Fruit fly (Drosophila melanogaster) whole organism, embryonic: Measurements from ENCODE around the gene GstD11.
A peak's percentile ranks its signal among the peaks of the same experiment; 100 is the strongest.

Experiments
- Bdp1 ChIP-seq: fragments of 200-800 bp; sonication (Bioruptor generic); optimal IDR thresholded peaks from 3 replicates; lab custom pipeline; 2016; ENCODE audit warnings: missing biosample characterization, missing genetic modification characterization
- Bgb ChIP-seq: fragments of 200-800 bp; sonication (Bioruptor generic); IDR thresholded peaks from 2 replicates; pipeline ENCODE4 v1.3.6; 2022; ENCODE audit warnings: missing biosample characterization, missing genetic modification characterization; ENCODE audit not compliant: partially characterized antibody
- CG1024 ChIP-seq: fragments of 200-800 bp; sonication (Bioruptor generic); IDR thresholded peaks from 2 replicates; pipeline ENCODE4 v1.3.6; 2022; ENCODE audit warnings: missing biosample characterization, missing genetic modification characterization
- CG10462 ChIP-seq: fragments of 200-800 bp; sonication (Bioruptor generic); optimal IDR thresholded peaks from 2 replicates; lab custom pipeline; 2016; ENCODE audit warnings: missing biosample characterization, missing genetic modification characterization
- CG11398 ChIP-seq: fragments of 200-800 bp; sonication (Bioruptor generic); optimal IDR thresholded peaks from 2 replicates; lab custom pipeline; 2016; ENCODE audit warnings: missing biosample characterization, missing genetic modification characterization
- CG11560 ChIP-seq: fragments of 200-800 bp; sonication (Bioruptor generic); IDR thresholded peaks from 3 replicates; pipeline ENCODE4 v1.3.6; 2022; ENCODE audit warnings: missing biosample characterization, missing genetic modification characterization
- CG11696 ChIP-seq: fragments of 200-800 bp; sonication (Bioruptor generic); IDR thresholded peaks from 2 replicates; pipeline ENCODE4 v1.3.6; 2022; ENCODE audit warnings: missing biosample characterization, missing genetic modification characterization
- CG13287 ChIP-seq: fragments of 200-800 bp; sonication (Bioruptor generic); IDR thresholded peaks from 2 replicates; pipeline ENCODE4 v1.3.6; 2022; ENCODE audit warnings: missing biosample characterization, missing genetic modification characterization; ENCODE audit not compliant: partially characterized antibody
- CG13624 ChIP-seq: fragments of 200-800 bp; sonication (Bioruptor generic); optimal IDR thresholded peaks from 2 replicates; lab custom pipeline; 2016; ENCODE audit warnings: missing biosample characterization, missing genetic modification characterization
- CG13894 ChIP-seq: fragments of 200-800 bp; sonication (Bioruptor generic); optimal IDR thresholded peaks from 3 replicates; lab custom pipeline; 2018; ENCODE audit warnings: missing biosample characterization, mild to moderate bottlenecking, missing genetic modification characterization, moderate library complexity
- CG14667 ChIP-seq: fragments of 200-800 bp; sonication (Bioruptor generic); IDR thresholded peaks from 2 replicates; pipeline ENCODE4 v1.3.6; 2022; ENCODE audit warnings: missing biosample characterization, missing genetic modification characterization
- CG1602 ChIP-seq: fragments of 200-800 bp; sonication (Bioruptor generic); optimal IDR thresholded peaks from 3 replicates; lab custom pipeline; 2016; ENCODE audit warnings: missing biosample characterization, missing genetic modification characterization
- CG1603 ChIP-seq: fragments of 200-800 bp; sonication (Bioruptor generic); optimal IDR thresholded peaks from 2 replicates; lab custom pipeline; 2019; ENCODE audit warnings: missing biosample characterization, mild to moderate bottlenecking, missing genetic modification characterization, moderate library complexity
- CG16813 ChIP-seq: fragments of 200-800 bp; sonication (Bioruptor generic); IDR thresholded peaks from 3 replicates; pipeline ENCODE4 v1.3.6; 2022; ENCODE audit warnings: missing biosample characterization, missing genetic modification characterization; ENCODE audit not compliant: partially characterized antibody
- CG2202 ChIP-seq: fragments of 200-800 bp; sonication (Bioruptor generic); optimal IDR thresholded peaks from 2 replicates; lab custom pipeline; 2018; ENCODE audit warnings: missing biosample characterization, mild to moderate bottlenecking, missing genetic modification characterization
- CG32532 ChIP-seq: fragments of 200-800 bp; sonication (Bioruptor generic); IDR thresholded peaks from 2 replicates; pipeline ENCODE4 v1.3.6; 2022; ENCODE audit warnings: missing biosample characterization, missing genetic modification characterization
- CG4328 ChIP-seq: fragments of 200-800 bp; sonication (Bioruptor generic); optimal IDR thresholded peaks from 3 replicates; lab custom pipeline; 2017; ENCODE audit warnings: missing biosample characterization, missing genetic modification reagents, missing genetic modification characterization
- CG4730 ChIP-seq: fragments of 200-800 bp; sonication (Bioruptor generic); IDR thresholded peaks from 2 replicates; pipeline ENCODE4 v1.3.6; 2022; ENCODE audit warnings: missing biosample characterization, missing genetic modification characterization
- CG6791 ChIP-seq: fragments of 200-800 bp; sonication (Bioruptor generic); IDR thresholded peaks from 3 replicates; pipeline ENCODE4 v1.3.6; 2022; ENCODE audit warnings: missing biosample characterization, missing genetic modification characterization; ENCODE audit not compliant: partially characterized antibody
- CG8281 ChIP-seq: fragments of 200-800 bp; sonication (Bioruptor generic); optimal IDR thresholded peaks from 2 replicates; lab custom pipeline; 2018; ENCODE audit warnings: missing biosample characterization, mild to moderate bottlenecking, missing genetic modification characterization, moderate library complexity
- Dbx ChIP-seq: fragments of 200-800 bp; sonication (Bioruptor generic); IDR thresholded peaks from 3 replicates; pipeline ENCODE4 v1.3.6; 2022; ENCODE audit warnings: missing biosample characterization, missing genetic modification characterization
- Dref ChIP-seq: fragments of 200-800 bp; sonication (Bioruptor generic); IDR thresholded peaks from 2 replicates; pipeline ENCODE4 v1.3.6; 2022; ENCODE audit warnings: missing biosample characterization, missing genetic modification characterization
- E2f1 ChIP-seq: fragments of 200-800 bp; sonication (Bioruptor generic); IDR thresholded peaks from 2 replicates; pipeline ENCODE4 v1.3.6; 2022; ENCODE audit warnings: missing biosample characterization, missing genetic modification characterization
- HLH4C ChIP-seq: fragments of 200-800 bp; sonication (Bioruptor generic); IDR thresholded peaks from 3 replicates; pipeline ENCODE4 v1.3.6; 2022; ENCODE audit warnings: missing biosample characterization, missing genetic modification characterization; ENCODE audit not compliant: partially characterized antibody
- Nf-YB ChIP-seq: fragments of 200-800 bp; sonication (Bioruptor generic); optimal IDR thresholded peaks from 3 replicates; lab custom pipeline; 2019; ENCODE audit warnings: missing biosample characterization, mild to moderate bottlenecking, missing genetic modification characterization, moderate library complexity
- Xrp1 ChIP-seq: fragments of 200-800 bp; sonication (Bioruptor generic); IDR thresholded peaks from 2 replicates; pipeline ENCODE4 v1.3.6; 2022; ENCODE audit warnings: missing biosample characterization, missing genetic modification characterization
- YL-1 ChIP-seq: fragments of 200-800 bp; sonication (Bioruptor generic); optimal IDR thresholded peaks from 3 replicates; lab custom pipeline; 2017; ENCODE audit warnings: missing biosample characterization, mild to moderate bottlenecking, missing genetic modification characterization
- abd-A ChIP-seq: fragments of 200-800 bp; sonication (Bioruptor generic); optimal IDR thresholded peaks from 3 replicates; lab custom pipeline; 2019; ENCODE audit warnings: missing biosample characterization, mild to moderate bottlenecking, missing genetic modification characterization, moderate library complexity
- bcd ChIP-seq: fragments of 200-800 bp; sonication (Bioruptor generic); optimal IDR thresholded peaks from 2 replicates; lab custom pipeline; 2017; ENCODE audit warnings: missing biosample characterization, mild to moderate bottlenecking, missing genetic modification characterization
- bigmax ChIP-seq: fragments of 200-800 bp; sonication (Bioruptor generic); optimal IDR thresholded peaks from 2 replicates; lab custom pipeline; 2018; ENCODE audit warnings: missing biosample characterization, mild to moderate bottlenecking, missing genetic modification characterization
- btn ChIP-seq: fragments of 200-800 bp; sonication (Bioruptor generic); optimal IDR thresholded peaks from 2 replicates; lab custom pipeline; 2016; ENCODE audit warnings: missing biosample characterization, missing genetic modification characterization
- caup ChIP-seq: fragments of 200-800 bp; sonication (Bioruptor generic); optimal IDR thresholded peaks from 3 replicates; lab custom pipeline; 2017; ENCODE audit warnings: missing biosample characterization, mild to moderate bottlenecking, missing genetic modification characterization, moderate library complexity; ENCODE audit not compliant: severe bottlenecking
- chm ChIP-seq: fragments of 200-800 bp; sonication (Bioruptor generic); IDR thresholded peaks from 2 replicates; pipeline ENCODE4 v1.3.6; 2022; ENCODE audit warnings: missing biosample characterization, missing genetic modification characterization
- croc ChIP-seq: fragments of 200-800 bp; sonication (Bioruptor generic); conservative IDR thresholded peaks from 3 replicates; pipeline ENCODE4 v1.3.6; 2022; ENCODE audit warnings: missing biosample characterization, missing genetic modification characterization
- crol ChIP-seq: fragments of 200-800 bp; sonication (Bioruptor generic); IDR thresholded peaks from 2 replicates; pipeline ENCODE4 v1.3.6; 2022; ENCODE audit warnings: missing biosample characterization, missing genetic modification characterization
- crp ChIP-seq, 2 experiments: fragments of 200-800 bp; sonication (Bioruptor generic); optimal IDR thresholded peaks; 2 replicates in 1 of 2; 3 replicates in 1 of 2; lab custom pipeline; 2017; ENCODE audit warnings: missing biosample characterization in 2 of 2, missing genetic modification characterization in 2 of 2, mild to moderate bottlenecking in 1 of 2, moderate library complexity in 1 of 2
- gcm2 ChIP-seq: fragments of 200-800 bp; sonication (Bioruptor generic); optimal IDR thresholded peaks from 2 replicates; lab custom pipeline; 2016; ENCODE audit warnings: missing biosample characterization, missing genetic modification characterization
- grau ChIP-seq: fragments of 200-800 bp; optimal IDR thresholded peaks from 3 replicates; lab custom pipeline; 2019; ENCODE audit warnings: missing biosample characterization, mild to moderate bottlenecking, missing genetic modification characterization, moderate library complexity
- grn ChIP-seq: fragments of 200-800 bp; sonication (Bioruptor generic); optimal IDR thresholded peaks from 3 replicates; lab custom pipeline; 2017; ENCODE audit warnings: missing biosample characterization, missing genetic modification characterization
- ham ChIP-seq: fragments of 200-800 bp; sonication (Bioruptor generic); IDR thresholded peaks from 2 replicates; pipeline ENCODE4 v1.3.6; 2022; ENCODE audit warnings: missing biosample characterization, missing genetic modification characterization
- kay ChIP-seq: fragments of 200-800 bp; sonication (Bioruptor generic); optimal IDR thresholded peaks from 2 replicates; lab custom pipeline; 2016; ENCODE audit warnings: missing biosample characterization, missing genetic modification characterization
- klu ChIP-seq: fragments of 200-800 bp; sonication (Bioruptor generic); IDR thresholded peaks from 2 replicates; pipeline ENCODE4 v1.3.6; 2022; ENCODE audit warnings: missing biosample characterization, missing genetic modification characterization
- onecut ChIP-seq: fragments of 200-800 bp; sonication (Bioruptor generic); IDR thresholded peaks from 2 replicates; pipeline ENCODE4 v1.3.6; 2022; ENCODE audit warnings: missing biosample characterization, missing genetic modification characterization
- ranshi ChIP-seq: fragments of 200-800 bp; sonication (Bioruptor generic); IDR thresholded peaks from 2 replicates; pipeline ENCODE4 v1.3.6; 2022; ENCODE audit warnings: missing biosample characterization, missing genetic modification characterization
- scrt ChIP-seq: fragments of 200-800 bp; sonication (Bioruptor generic); optimal IDR thresholded peaks from 2 replicates; lab custom pipeline; 2018; ENCODE audit warnings: missing biosample characterization, mild to moderate bottlenecking, missing genetic modification characterization, moderate library complexity
- sd ChIP-seq: fragments of 200-800 bp; sonication (Bioruptor generic); optimal IDR thresholded peaks from 3 replicates; lab custom pipeline; 2018; ENCODE audit warnings: missing biosample characterization, mild to moderate bottlenecking, missing genetic modification characterization, moderate library complexity
- sqz ChIP-seq: fragments of 200-800 bp; sonication (Bioruptor generic); optimal IDR thresholded peaks from 3 replicates; lab custom pipeline; 2018; ENCODE audit warnings: missing biosample characterization, mild to moderate bottlenecking, missing genetic modification characterization
- tin ChIP-seq: fragments of 200-800 bp; sonication (Bioruptor generic); optimal IDR thresholded peaks from 3 replicates; lab custom pipeline; 2016; ENCODE audit warnings: missing biosample characterization, missing genetic modification characterization
- trem ChIP-seq: fragments of 200-800 bp; optimal IDR thresholded peaks from 3 replicates; lab custom pipeline; 2019; ENCODE audit warnings: missing biosample characterization, mild to moderate bottlenecking, missing genetic modification characterization, moderate library complexity
- vnd ChIP-seq: fragments of 200-800 bp; sonication (Bioruptor generic); IDR thresholded peaks from 3 replicates; pipeline ENCODE4 v1.3.6; 2022; ENCODE audit warnings: missing biosample characterization, missing genetic modification characterization; ENCODE audit not compliant: partially characterized antibody

Gene GstD11

DNA sequence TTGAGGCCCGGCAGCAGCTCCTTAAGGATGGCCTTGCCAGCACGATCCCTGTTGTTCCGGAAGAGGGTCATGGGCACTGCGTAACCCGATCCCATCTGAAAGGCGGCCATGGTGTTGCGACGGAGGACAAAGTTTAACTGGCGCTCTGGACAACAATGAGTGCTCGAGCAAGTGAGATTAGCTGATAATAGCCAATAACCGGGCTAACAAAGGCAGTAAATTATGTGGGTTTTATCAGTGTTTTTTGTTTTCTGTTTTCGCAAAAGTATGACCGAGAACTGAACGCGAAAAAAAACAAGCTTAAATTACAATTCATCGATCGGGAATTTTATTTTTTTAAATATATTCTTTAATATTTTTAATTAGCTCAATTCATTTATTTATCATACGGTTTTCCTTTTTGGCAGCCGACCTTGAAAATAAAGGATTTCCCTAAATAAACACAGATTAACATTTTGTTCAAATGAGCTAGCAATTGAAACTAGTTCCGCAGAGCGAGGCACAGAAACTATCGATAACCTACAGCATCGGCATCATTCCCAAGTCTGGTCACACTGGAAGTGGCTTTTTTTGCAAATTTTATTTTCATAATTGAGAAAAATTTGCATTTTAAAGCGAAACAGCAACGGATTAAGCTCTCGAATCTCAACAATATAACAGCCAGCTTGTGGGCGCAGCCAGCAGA, 30.3 kb downstream of the GstD11 start, which contains the start of the genes Dip-C and pps (continued):
- TF ChIP-seq tin (no peak), onecut (no peak), CG10462 (GFP tag; lab: Kevin White, UChicago) (no peak), Nf-YB (GFP tag; lab: Kevin White, UChicago) (no peak), sqz (no peak), crol (no peak), CG16813 (GFP tag; lab: Robert Waterston, UW) (peak; percentile 70), E2f1 (GFP tag; lab: Robert Waterston, UW) (no peak), CG11398 (no peak), HLH4C (GFP tag; lab: Robert Waterston, UW) (peak; percentile 68; the same call in 2 of the 3 replicates), CG13894 (tag; lab: Kevin White, UChicago) (no peak), Bgb (GFP tag; lab: Robert Waterston, UW) (peak; percentile 74), vnd (GFP tag; lab: Robert Waterston, UW) (peak; percentile 58; the same call in 2 of the 3 replicates), CG1603 (no peak), YL-1 (GFP tag; lab: Kevin White, UChicago) (peak; percentile 84), Xrp1 (GFP tag; lab: Robert Waterston, UW) (no peak), sd (no peak), CG6791 (peak; percentile 81), bcd (GFP tag; lab: Kevin White, UChicago) (no peak), CG4328 (GFP tag; lab: Kevin White, UChicago) (no peak), grn (GFP tag; lab: Kevin White, UChicago) (no peak), crp (GFP tag; optimal IDR thresholded peaks at IDR 0.05; lab: Kevin White, UChicago) (no peak), CG11696 (no peak), bigmax (no peak), kay (GFP tag; lab: Kevin White, UChicago) (no peak), scrt (GFP tag; lab: Kevin White, UChicago) (no peak), Dbx (GFP tag; lab: Robert Waterston, UW) (no peak), CG2202 (no peak), croc (GFP tag; lab: Robert Waterston, UW) (no peak), CG1024 (GFP tag; lab: Robert Waterston, UW) (no peak), CG14667 (GFP tag; lab: Robert Waterston, UW) (no peak), chm (GFP tag; lab: Robert Waterston, UW) (no peak), CG13624 (no peak), grau (tag; lab: Kevin White, UChicago) (no peak), gcm2 (GFP tag; lab: Kevin White, UChicago) (no peak), CG8281 (no peak), CG4730 (no peak), ham (GFP tag; lab: Robert Waterston, UW) (no peak), klu (GFP tag; lab: Robert Waterston, UW) (no peak), ranshi (GFP tag; lab: Robert Waterston, UW) (no peak), Bdp1 (no peak), abd-A (tag; lab: Kevin White, UChicago) (no peak), CG13287 (peak; percentile 85), CG32532 (GFP tag; lab: Robert Waterston, UW) (no peak), trem (tag; lab: Kevin White, UChicago) (peak; percentile 57), CG11560 (tag; lab: Robert Waterston, UW) (no peak), Dref (GFP tag; lab: Robert Waterston, UW) (peak; percentile 75), btn (GFP tag; lab: Kevin White, UChicago) (no peak), caup (GFP tag; lab: Kevin White, UChicago) (no peak), CG1602 (GFP tag; lab: Kevin White, UChicago) (no peak)
